Fruit fly (Drosophila melanogaster): ENCODE data around the gene CG43131.

DNA sequence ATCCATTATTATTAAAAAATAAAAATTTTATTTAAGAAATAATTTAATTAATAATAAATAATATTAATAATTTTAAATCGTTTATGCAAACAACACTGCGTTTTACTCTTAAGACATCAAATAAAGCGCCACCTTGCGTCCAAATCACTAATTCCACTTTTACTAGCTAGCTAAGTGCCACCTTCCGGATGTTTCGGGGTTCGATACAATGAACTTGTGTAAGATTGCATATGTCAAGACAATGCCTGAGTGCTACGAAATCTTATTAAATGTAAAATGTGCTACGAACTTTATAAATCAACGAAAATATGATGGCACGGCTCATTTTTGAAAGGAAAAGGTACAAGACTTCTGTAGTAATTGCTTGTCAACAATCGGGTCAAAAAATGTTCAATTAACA lies 17.9 kb upstream of the CG43131 start:
- TF ChIP-seq psq (GFP tag; optimal IDR thresholded peaks at IDR 0.05) (peak; percentile 34), rgr (GFP tag; optimal IDR thresholded peaks at IDR 0.05) (peak; percentile 47), CG32264 (GFP tag; optimal IDR thresholded peaks at IDR 0.05) (no peak), Hr78 (GFP tag; optimal IDR thresholded peaks at IDR 0.05) (no peak), Dfd (GFP tag; optimal IDR thresholded peaks at IDR 0.05) (no peak), pan (optimal IDR thresholded peaks at IDR 0.05) (no peak), OdsH (GFP tag; optimal IDR thresholded peaks at IDR 0.05) (peak; percentile 26)

Data from whole organism, wandering third instar larva.